Worm (Caenorhabditis elegans): Measurements from ENCODE around the gene C26E1.1.

DNA sequence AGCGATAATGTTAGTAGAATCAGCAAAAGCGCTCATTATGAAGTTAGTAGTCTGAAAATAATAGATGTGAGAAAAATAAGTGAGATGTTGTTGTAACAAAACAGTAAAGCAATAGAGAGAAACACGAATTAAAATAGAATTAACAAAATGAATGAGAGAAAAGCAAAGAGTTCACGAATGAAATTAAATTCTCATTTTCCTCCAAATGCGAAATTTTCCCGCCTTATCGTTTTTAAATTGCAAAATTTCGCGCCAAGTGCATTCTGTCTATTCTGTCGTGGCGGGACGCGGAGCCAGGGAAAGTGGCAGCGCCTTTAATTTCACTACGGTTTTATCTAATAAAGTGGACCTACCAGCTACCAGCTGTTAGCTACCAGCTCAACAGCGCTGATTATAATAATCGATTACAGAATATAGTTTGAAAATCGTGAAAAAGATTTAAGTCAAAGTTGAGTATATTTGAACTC is 14.9 kb downstream of the C26E1.1 start, which contains the start of gene nasp-2:
- TF ChIP-seq ref-1 (GFP tag; conservative IDR thresholded peaks at IDR 0.05) (no peak), med-1 (GFP tag; optimal IDR thresholded peaks at IDR 0.05; ENCODE audit: insufficient read depth) (no peak), flt-1 (GFP tag; IDR thresholded peaks at IDR 0.05) (no peak), tab-1 (GFP tag; IDR thresholded peaks at IDR 0.05) (no peak), T22C8.4 (GFP tag; IDR thresholded peaks at IDR 0.05) (no peak), cog-1 (tag; optimal IDR thresholded peaks at IDR 0.05) (no peak), ztf-23 (GFP tag; IDR thresholded peaks at IDR 0.05) (no peak), klf-2 (GFP tag; conservative IDR thresholded peaks at IDR 0.05) (no peak)

All from whole organism, midembryonic.